Worm (Caenorhabditis elegans): ENCODE data around the gene smcl-1.

The smcl-1 gene

ce11 chrX:11743723-11744122 is 50.5 kb downstream of the smcl-1 start:
- TF ChIP-seq Y22D7AL.16 (tag; optimal IDR thresholded peaks at IDR 0.05) (no peak), unc-42 (tag; optimal IDR thresholded peaks at IDR 0.05) (peak; percentile 66), hlh-30 (tag; optimal IDR thresholded peaks at IDR 0.05; ENCODE audit: insufficient read depth) (no peak), ahr-1 (tag; optimal IDR thresholded peaks at IDR 0.05) (no peak), ceh-24 (tag; optimal IDR thresholded peaks at IDR 0.05) (no peak), nhr-232 (tag; optimal IDR thresholded peaks at IDR 0.05) (no peak), unc-3 (GFP tag; conservative IDR thresholded peaks at IDR 0.05) (no peak), unc-3 (tag; optimal IDR thresholded peaks at IDR 0.05) (no peak), ceh-31 (tag; optimal IDR thresholded peaks at IDR 0.05) (peak; percentile 16)

Measured in whole organism, late embryonic.